Worm (Caenorhabditis elegans) whole organism, young adult: ENCODE data around the gene abu-14.

Experiments used
- B0336.3 ChIP-seq: fragments of 200-800 bp; sonication (Bioruptor generic); IDR thresholded peaks from 2 replicates; pipeline ENCODE4 v1.3.6; 2022; ENCODE audit warnings: missing genetic modification characterization, missing compliant biosample characterization
- Y79H2A.3 ChIP-seq: fragments of 200-800 bp; sonication (Bioruptor generic); conservative IDR thresholded peaks from 2 replicates; pipeline ENCODE4 v1.3.6; 2022; ENCODE audit warnings: missing genetic modification reagents, missing genetic modification characterization, missing compliant biosample characterization
- ama-1 ChIP-seq, 3 experiments: fragments of 150-350 bp in 1 of 3; sonication (generic microtip) in 2 of 3; optimal IDR thresholded peaks; 2 replicates each; lab custom pipeline; 2014 to 2018; ENCODE audit warnings: missing biosample characterization in 2 of 3, missing genetic modification characterization in 2 of 3, missing genetic modification reagents in 2 of 3
- ceh-27 ChIP-seq: fragments of 200-800 bp; sonication (Bioruptor generic); optimal IDR thresholded peaks from 2 replicates; lab custom pipeline; 2018; ENCODE audit warnings: mild to moderate bottlenecking, missing genetic modification characterization, moderate library complexity, missing compliant biosample characterization
- chd-7 ChIP-seq: sonication (generic microtip); optimal IDR thresholded peaks from 2 replicates; lab custom pipeline; 2016; ENCODE audit warnings: mild to moderate bottlenecking, missing genetic modification characterization, moderate library complexity, missing compliant biosample characterization
- dpl-1 ChIP-seq: fragments of 150-350 bp; optimal IDR thresholded peaks from 2 replicates; lab custom pipeline; 2014; ENCODE audit warnings: missing biosample characterization, missing genetic modification reagents, missing genetic modification characterization
- hmg-1.2 ChIP-seq: fragments of 200-800 bp; sonication (Bioruptor generic); IDR thresholded peaks from 2 replicates; pipeline ENCODE4 v1.3.6; 2022; ENCODE audit warnings: missing genetic modification reagents, missing genetic modification characterization, missing compliant biosample characterization
- lin-35 ChIP-seq, 3 experiments: fragments of 150-350 bp in 2 of 3; sonication (generic microtip) in 1 of 3; optimal IDR thresholded peaks; 2 replicates each; lab custom pipeline; 2014 to 2018; ENCODE audit warnings: missing biosample characterization in 3 of 3, missing genetic modification characterization in 3 of 3, missing genetic modification reagents in 3 of 3
- madf-6 ChIP-seq: fragments of 200-800 bp; sonication (Bioruptor generic); IDR thresholded peaks from 2 replicates; pipeline ENCODE4 v1.3.6; 2022; ENCODE audit warnings: missing genetic modification reagents, missing genetic modification characterization, missing compliant biosample characterization
- snpc-4 ChIP-seq, 5 experiments: fragments of 150-350 bp in 1 of 5; sonication (generic microtip) in 4 of 5; optimal IDR thresholded peaks; 2 replicates each; lab custom pipeline; 2014 to 2018; ENCODE audit warnings: missing genetic modification characterization in 5 of 5, missing biosample characterization in 3 of 5, antibody characterized with exemption in 2 of 5, mild to moderate bottlenecking in 2 of 5, missing compliant biosample characterization in 2 of 5, missing genotype in 2 of 5, moderate library complexity in 2 of 5, missing genetic modification reagents in 1 of 5
- unc-62 ChIP-seq: fragments of 150-350 bp; optimal IDR thresholded peaks from 2 replicates; lab custom pipeline; 2014; ENCODE audit warnings: missing biosample characterization, missing genetic modification reagents, missing genetic modification characterization
- zim-3 ChIP-seq: sonication (generic microtip); optimal IDR thresholded peaks from 2 replicates; lab custom pipeline; 2017; ENCODE audit warnings: mild to moderate bottlenecking, missing genetic modification characterization, moderate library complexity, missing compliant biosample characterization

DNA sequence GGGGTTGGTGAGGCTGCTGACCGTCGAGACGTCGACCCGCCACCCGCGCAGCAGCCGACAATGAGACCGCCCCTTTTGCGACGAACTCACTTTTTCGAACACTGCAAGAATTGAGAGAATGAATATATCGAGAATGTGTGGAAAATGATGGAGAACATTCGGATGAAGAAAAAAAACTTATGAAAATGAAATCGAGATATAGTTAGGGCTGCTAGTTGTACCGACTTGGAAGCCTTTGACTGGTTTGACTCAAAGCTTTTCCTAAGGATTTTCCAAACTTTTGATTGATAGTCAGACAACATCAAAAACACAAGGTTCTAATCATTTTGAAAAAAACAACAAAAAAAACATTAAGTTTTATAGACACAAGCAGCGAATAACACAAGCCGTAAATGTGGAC, 38.6 kb downstream of the abu-14 start, which contains the start of gene sym-2:
- no peak for TF ChIP-seq madf-6 (GFP tag; lab: Robert Waterston, UW)
- no peak for TF ChIP-seq chd-7 (tag; lab: Kevin White, UChicago)
- no peak for TF ChIP-seq B0336.3 (GFP tag; lab: Robert Waterston, UW)
- TF ChIP-seq lin-35 (GFP tag; optimal IDR thresholded peaks at IDR 0.05; lab: Kevin White, UChicago), result no peak
- no peak for TF ChIP-seq ama-1 (optimal IDR thresholded peaks at IDR 0.05; lab: Kevin White, UChicago)
- no peak for TF ChIP-seq ama-1 (GFP tag; optimal IDR thresholded peaks at IDR 0.05; lab: Kevin White, UChicago)
- no peak for TF ChIP-seq hmg-1.2 (GFP tag; lab: Robert Waterston, UW)
- no peak for TF ChIP-seq zim-3 (tag; lab: Kevin White, UChicago)
- TF ChIP-seq unc-62 (GFP tag; lab: Kevin White, UChicago), result no peak
- TF ChIP-seq snpc-4 (GFP tag; optimal IDR thresholded peaks at IDR 0.05; lab: Kevin White, UChicago), result no peak
- TF ChIP-seq snpc-4 (tag; optimal IDR thresholded peaks at IDR 0.05; lab: Kevin White, UChicago), result no peak
- no peak for TF ChIP-seq ceh-27 (GFP tag; lab: Kevin White, UChicago)
- TF ChIP-seq Y79H2A.3, result no peak
- TF ChIP-seq dpl-1 (GFP tag; lab: Kevin White, UChicago), result no peak
